Worm (Caenorhabditis elegans) whole organism, young adult: Measurements from ENCODE around the gene F43C1.5.
A peak's percentile ranks its signal among the peaks of the same experiment; 100 is the strongest.

ENCODE experiments used
- B0261.1 ChIP-seq: sonication (generic microtip); optimal IDR thresholded peaks from 2 replicates; lab custom pipeline; 2016; ENCODE audit warnings: mild to moderate bottlenecking, missing genetic modification characterization, moderate library complexity, missing compliant biosample characterization
- C06A6.2 ChIP-seq: fragments of 200-800 bp; sonication (Bioruptor generic); conservative IDR thresholded peaks from 2 replicates; pipeline ENCODE4 v1.3.6; 2022; ENCODE audit warnings: missing genetic modification characterization, missing compliant biosample characterization
- C17E4.6 ChIP-seq: fragments of 200-800 bp; sonication (Bioruptor generic); IDR thresholded peaks from 2 replicates; pipeline ENCODE4 v1.3.6; 2022; ENCODE audit warnings: missing genetic modification reagents, missing genetic modification characterization, missing compliant biosample characterization
- F23B12.7 ChIP-seq: sonication (generic microtip); optimal IDR thresholded peaks from 2 replicates; lab custom pipeline; 2017; ENCODE audit warnings: missing genetic modification characterization, mild to moderate bottlenecking, missing compliant biosample characterization, antibody characterized with exemption, moderate library complexity; ENCODE audit not compliant: insufficient read depth
- F39B2.1 ChIP-seq: fragments of 200-800 bp; sonication (Bioruptor generic); IDR thresholded peaks from 2 replicates; pipeline ENCODE4 v1.3.6; 2022; ENCODE audit warnings: missing genetic modification reagents, missing genetic modification characterization, missing compliant biosample characterization
- F49E8.2 ChIP-seq: sonication (generic microtip); optimal IDR thresholded peaks from 3 replicates; lab custom pipeline; 2017; ENCODE audit warnings: missing genetic modification characterization, mild to moderate bottlenecking, missing compliant biosample characterization, antibody characterized with exemption, moderate library complexity; ENCODE audit not compliant: insufficient read depth
- T07F8.4 ChIP-seq: sonication (generic microtip); optimal IDR thresholded peaks from 2 replicates; lab custom pipeline; 2016; ENCODE audit warnings: mild to moderate bottlenecking, missing genetic modification characterization, moderate library complexity, missing compliant biosample characterization
- Y53F4B.3 ChIP-seq: fragments of 200-800 bp; sonication (Bioruptor generic); IDR thresholded peaks from 2 replicates; pipeline ENCODE4 v1.3.6; 2022; ENCODE audit warnings: missing genetic modification reagents, missing genetic modification characterization, missing compliant biosample characterization
- Y53G8AR.9 ChIP-seq: fragments of 200-800 bp; sonication (Bioruptor generic); conservative IDR thresholded peaks from 2 replicates; pipeline ENCODE4 v1.3.6; 2022; ENCODE audit warnings: missing genetic modification reagents, missing genetic modification characterization, missing compliant biosample characterization
- ZK185.1 ChIP-seq: sonication (generic microtip); optimal IDR thresholded peaks from 2 replicates; lab custom pipeline; 2016; ENCODE audit warnings: mild to moderate bottlenecking, missing genetic modification characterization, missing compliant biosample characterization; ENCODE audit not compliant: poor library complexity, severe bottlenecking
- akir-1 ChIP-seq: fragments of 200-800 bp; sonication (Bioruptor generic); optimal IDR thresholded peaks from 2 replicates; lab custom pipeline; 2018; ENCODE audit warnings: mild to moderate bottlenecking, missing genetic modification characterization, moderate library complexity, missing compliant biosample characterization
- ama-1 ChIP-seq, 3 experiments: fragments of 150-350 bp in 1 of 3; sonication (generic microtip) in 2 of 3; optimal IDR thresholded peaks; 2 replicates each; lab custom pipeline; 2014 to 2018; ENCODE audit warnings: missing biosample characterization in 2 of 3, missing genetic modification characterization in 2 of 3, missing genetic modification reagents in 2 of 3
- aptf-3 ChIP-seq: fragments of 200-800 bp; sonication (Bioruptor generic); IDR thresholded peaks from 2 replicates; pipeline ENCODE4 v1.3.6; 2022; ENCODE audit warnings: missing genetic modification characterization, missing compliant biosample characterization
- atf-7 ChIP-seq: sonication (generic microtip); optimal IDR thresholded peaks from 2 replicates; lab custom pipeline; 2017; ENCODE audit warnings: mild to moderate bottlenecking, missing genetic modification characterization, missing compliant biosample characterization
- athp-1 ChIP-seq: sonication (generic microtip); optimal IDR thresholded peaks from 2 replicates; lab custom pipeline; 2017; ENCODE audit warnings: mild to moderate bottlenecking, missing genetic modification characterization, missing compliant biosample characterization
- attf-3 ChIP-seq: fragments of 200-800 bp; sonication (Bioruptor generic); conservative IDR thresholded peaks from 2 replicates; pipeline ENCODE4 v1.3.6; 2022; ENCODE audit warnings: missing genetic modification reagents, missing genetic modification characterization, missing compliant biosample characterization
- attf-5 ChIP-seq: fragments of 200-800 bp; sonication (Bioruptor generic); optimal IDR thresholded peaks from 2 replicates; lab custom pipeline; 2018; ENCODE audit warnings: mild to moderate bottlenecking, missing genetic modification characterization, missing compliant biosample characterization
- bed-1 ChIP-seq: fragments of 200-800 bp; sonication (Bioruptor generic); IDR thresholded peaks from 2 replicates; pipeline ENCODE4 v1.3.6; 2022; ENCODE audit warnings: missing genetic modification reagents, missing genetic modification characterization, missing compliant biosample characterization
- bed-2 ChIP-seq: fragments of 200-800 bp; sonication (Bioruptor generic); IDR thresholded peaks from 2 replicates; pipeline ENCODE4 v1.3.6; 2022; ENCODE audit warnings: missing genetic modification reagents, missing genetic modification characterization, missing compliant biosample characterization
- ccch-3 ChIP-seq: fragments of 200-800 bp; sonication (Bioruptor generic); optimal IDR thresholded peaks from 2 replicates; lab custom pipeline; 2018; ENCODE audit warnings: mild to moderate bottlenecking, missing genetic modification characterization, missing compliant biosample characterization
- cebp-1 ChIP-seq, 2 experiments: fragments of 200-800 bp in 1 of 2; sonication (Bioruptor generic) in 1 of 2; sonication (generic microtip) in 1 of 2; IDR thresholded peaks in 1 of 2; optimal IDR thresholded peaks in 1 of 2; 2 replicates each; pipeline versions ENCODE4 v1.3.6 to Lab custom; 2017 to 2022; ENCODE audit warnings: missing compliant biosample characterization in 2 of 2, missing genetic modification characterization in 2 of 2, mild to moderate bottlenecking in 1 of 2, missing genetic modification reagents in 1 of 2, moderate library complexity in 1 of 2
- ceh-100 ChIP-seq: fragments of 200-800 bp; sonication (Bioruptor generic); IDR thresholded peaks from 2 replicates; pipeline ENCODE4 v1.3.6; 2022; ENCODE audit warnings: missing genetic modification reagents, missing genetic modification characterization, missing compliant biosample characterization
- ceh-27 ChIP-seq: fragments of 200-800 bp; sonication (Bioruptor generic); optimal IDR thresholded peaks from 2 replicates; lab custom pipeline; 2018; ENCODE audit warnings: mild to moderate bottlenecking, missing genetic modification characterization, moderate library complexity, missing compliant biosample characterization
- ceh-79 ChIP-seq: sonication (generic microtip); optimal IDR thresholded peaks from 2 replicates; lab custom pipeline; 2017; ENCODE audit warnings: mild to moderate bottlenecking, missing genetic modification characterization, missing compliant biosample characterization
- die-1 ChIP-seq: sonication (generic microtip); optimal IDR thresholded peaks from 2 replicates; lab custom pipeline; 2016; ENCODE audit warnings: missing genotype, mild to moderate bottlenecking, missing genetic modification characterization, missing compliant biosample characterization
- egl-18 ChIP-seq: fragments of 200-800 bp; sonication (Bioruptor generic); IDR thresholded peaks from 2 replicates; pipeline ENCODE4 v1.3.6; 2022; ENCODE audit warnings: missing genetic modification reagents, missing genetic modification characterization, missing compliant biosample characterization
- ekl-4 ChIP-seq: fragments of 200-800 bp; sonication (Bioruptor generic); IDR thresholded peaks from 2 replicates; pipeline ENCODE4 v1.3.6; 2022; ENCODE audit warnings: missing genetic modification reagents, missing genetic modification characterization, missing compliant biosample characterization
- fkh-3 ChIP-seq: sonication (generic microtip); optimal IDR thresholded peaks from 2 replicates; lab custom pipeline; 2016; ENCODE audit warnings: mild to moderate bottlenecking, missing genetic modification characterization, missing compliant biosample characterization
- hlh-12 ChIP-seq: sonication (generic microtip); optimal IDR thresholded peaks from 2 replicates; lab custom pipeline; 2016; ENCODE audit warnings: missing genetic modification characterization, missing compliant biosample characterization
- hlh-26 ChIP-seq: fragments of 200-800 bp; sonication (Bioruptor generic); conservative IDR thresholded peaks from 2 replicates; pipeline ENCODE4 v1.3.6; 2022; ENCODE audit warnings: missing genetic modification reagents, missing genetic modification characterization, missing compliant biosample characterization
- hrde-1 ChIP-seq: sonication (generic microtip); optimal IDR thresholded peaks from 2 replicates; lab custom pipeline; 2016; ENCODE audit warnings: missing genetic modification characterization, mild to moderate bottlenecking, missing compliant biosample characterization, moderate library complexity, missing genotype, missing genetic modification reagents, borderline replicate concordance
- hsf-1 ChIP-seq: fragments of 200-800 bp; sonication (Bioruptor generic); IDR thresholded peaks from 2 replicates; pipeline ENCODE4 v1.3.6; 2022; ENCODE audit warnings: missing genetic modification reagents, missing genetic modification characterization, missing compliant biosample characterization
- lin-26 ChIP-seq: fragments of 200-800 bp; sonication (Bioruptor generic); IDR thresholded peaks from 2 replicates; pipeline ENCODE4 v1.3.6; 2022; ENCODE audit warnings: missing genetic modification reagents, missing genetic modification characterization, missing compliant biosample characterization
- lir-1 ChIP-seq: fragments of 200-800 bp; sonication (Bioruptor generic); conservative IDR thresholded peaks from 2 replicates; pipeline ENCODE4 v1.3.6; 2022; ENCODE audit warnings: missing genetic modification reagents, missing genetic modification characterization, missing compliant biosample characterization
- lsy-27 ChIP-seq: sonication (generic microtip); optimal IDR thresholded peaks from 2 replicates; lab custom pipeline; 2017; ENCODE audit warnings: missing genetic modification characterization, mild to moderate bottlenecking, missing compliant biosample characterization, antibody characterized with exemption, missing genotype, borderline replicate concordance; ENCODE audit not compliant: insufficient read depth
- madf-3 ChIP-seq: fragments of 200-800 bp; sonication (Bioruptor generic); IDR thresholded peaks from 2 replicates; pipeline ENCODE4 v1.3.6; 2022; ENCODE audit warnings: missing genetic modification reagents, missing genetic modification characterization, missing compliant biosample characterization
- madf-6 ChIP-seq: fragments of 200-800 bp; sonication (Bioruptor generic); IDR thresholded peaks from 2 replicates; pipeline ENCODE4 v1.3.6; 2022; ENCODE audit warnings: missing genetic modification reagents, missing genetic modification characterization, missing compliant biosample characterization
- madf-8 ChIP-seq: fragments of 200-800 bp; sonication (Bioruptor generic); conservative IDR thresholded peaks from 2 replicates; pipeline ENCODE4 v1.3.6; 2022; ENCODE audit warnings: missing genetic modification reagents, missing genetic modification characterization, missing compliant biosample characterization
- nfya-1 ChIP-seq: sonication (generic microtip); optimal IDR thresholded peaks from 2 replicates; lab custom pipeline; 2017; ENCODE audit warnings: antibody characterized with exemption, missing compliant biosample characterization, missing genetic modification characterization, borderline replicate concordance; ENCODE audit not compliant: insufficient read depth
- nfya-2 ChIP-seq: fragments of 200-800 bp; sonication (Bioruptor generic); IDR thresholded peaks from 2 replicates; pipeline ENCODE4 v1.3.6; 2022; ENCODE audit warnings: missing genetic modification reagents, missing genetic modification characterization, missing compliant biosample characterization
- nhr-27 ChIP-seq: fragments of 200-800 bp; sonication (Bioruptor generic); optimal IDR thresholded peaks from 2 replicates; lab custom pipeline; 2018; ENCODE audit warnings: mild to moderate bottlenecking, missing genetic modification characterization, moderate library complexity, missing compliant biosample characterization
- pbrm-1 ChIP-seq: fragments of 200-800 bp; sonication (Bioruptor generic); IDR thresholded peaks from 2 replicates; pipeline ENCODE4 v1.3.6; 2022; ENCODE audit warnings: missing genetic modification reagents, missing genetic modification characterization, missing compliant biosample characterization
- rpc-1 ChIP-seq, 2 experiments: fragments of 150-350 bp in 1 of 2; sonication (generic microtip) in 1 of 2; optimal IDR thresholded peaks; 2 replicates each; lab custom pipeline; 2014 to 2018; ENCODE audit warnings: missing biosample characterization in 1 of 2, missing genetic modification characterization in 1 of 2, missing genetic modification reagents in 1 of 2, missing genotype in 1 of 2
- snpc-1.1 ChIP-seq: sonication (generic microtip); optimal IDR thresholded peaks from 2 replicates; lab custom pipeline; 2017; ENCODE audit warnings: missing genetic modification characterization, mild to moderate bottlenecking, missing compliant biosample characterization, antibody characterized with exemption, moderate library complexity, missing genotype, missing genetic modification reagents; ENCODE audit not compliant: insufficient read depth
- tbp1 ChIP-seq: fragments of 200-800 bp; sonication (Bioruptor generic); optimal IDR thresholded peaks from 2 replicates; lab custom pipeline; 2018; ENCODE audit warnings: mild to moderate bottlenecking, missing genetic modification characterization, missing compliant biosample characterization
- ztf-26 ChIP-seq: sonication (generic microtip); optimal IDR thresholded peaks from 2 replicates; lab custom pipeline; 2017; ENCODE audit warnings: missing genetic modification characterization, missing compliant biosample characterization

Gene F43C1.5

DNA sequence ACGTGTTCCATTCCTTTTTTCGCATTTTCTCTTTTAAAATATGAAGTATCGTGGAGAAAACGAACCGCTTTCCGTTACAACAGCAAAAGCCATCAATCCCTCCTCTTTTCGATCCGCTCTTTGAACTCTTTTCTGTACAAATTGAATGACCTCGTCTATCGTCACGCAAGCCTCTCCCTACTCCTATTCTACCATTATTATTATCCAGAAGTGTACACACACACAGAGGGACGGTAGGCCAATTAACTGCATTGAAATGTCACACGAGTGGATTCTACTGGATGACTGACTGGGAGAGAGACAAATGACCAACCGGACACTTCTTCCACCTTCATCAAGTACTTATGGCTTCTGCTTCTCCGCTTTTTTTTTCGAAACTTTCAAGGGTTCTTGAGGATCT lies 20.7 kb upstream of the F43C1.5 start (continued):
- TF ChIP-seq ama-1 (optimal IDR thresholded peaks at IDR 0.05; lab: Kevin White, UChicago), result no peak
- TF ChIP-seq ama-1 (GFP tag; optimal IDR thresholded peaks at IDR 0.05; lab: Kevin White, UChicago), result peak in 1 of 2 experiments; percentile 22
- TF ChIP-seq attf-5 (GFP tag; lab: Kevin White, UChicago), result no peak
- TF ChIP-seq fkh-3, result no peak
- no peak for TF ChIP-seq ccch-3 (GFP tag; lab: Kevin White, UChicago)
- TF ChIP-seq ztf-26 (tag; lab: Kevin White, UChicago), result no peak
- no peak for TF ChIP-seq lir-1 (GFP tag; lab: Robert Waterston, UW)
- TF ChIP-seq bed-1, result no peak
- TF ChIP-seq B0261.1 (tag; lab: Kevin White, UChicago), result no peak
- no peak for TF ChIP-seq hlh-26
- TF ChIP-seq bed-2 (GFP tag; lab: Robert Waterston, UW), result no peak
- TF ChIP-seq ZK185.1 (tag; lab: Kevin White, UChicago), result no peak
- TF ChIP-seq nfya-2 (GFP tag; lab: Robert Waterston, UW), result no peak
- TF ChIP-seq aptf-3 (GFP tag; lab: Robert Waterston, UW), result no peak
- no peak for TF ChIP-seq nhr-27 (tag; lab: Kevin White, UChicago)
- TF ChIP-seq nfya-1 (tag; lab: Kevin White, UChicago), result no peak
- TF ChIP-seq ceh-27 (GFP tag; lab: Kevin White, UChicago), result no peak
- peak; percentile 40; the same call in 1 of the 2 replicates for TF ChIP-seq madf-6
- TF ChIP-seq hlh-12 (tag; lab: Kevin White, UChicago), result no peak
- TF ChIP-seq Y53F4B.3, result no peak
- no peak for TF ChIP-seq akir-1 (GFP tag; lab: Kevin White, UChicago)
- TF ChIP-seq athp-1 (tag; lab: Kevin White, UChicago), result no peak
- no peak for TF ChIP-seq madf-8 (GFP tag; lab: Robert Waterston, UW)
- TF ChIP-seq F49E8.2, result peak; percentile 44
- no peak for TF ChIP-seq atf-7 (tag; lab: Kevin White, UChicago)
- peak; percentile 54; the same call in 1 of the 2 replicates for TF ChIP-seq pbrm-1 (GFP tag; lab: Robert Waterston, UW)
- no peak for TF ChIP-seq ceh-100
- no peak for TF ChIP-seq madf-3 (GFP tag; lab: Robert Waterston, UW)
- TF ChIP-seq attf-3 (GFP tag; lab: Robert Waterston, UW), result no peak
- no peak for TF ChIP-seq C06A6.2 (GFP tag; lab: Robert Waterston, UW)
- TF ChIP-seq hsf-1, result 0 out of 2 replicates have a peak, but pooled peaks have one; percentile 9
- TF ChIP-seq F39B2.1 (GFP tag; lab: Robert Waterston, UW), result no peak
- no peak for TF ChIP-seq T07F8.4 (tag; lab: Kevin White, UChicago)
- no peak for TF ChIP-seq rpc-1 (optimal IDR thresholded peaks at IDR 0.05; lab: Kevin White, UChicago)
- no peak for TF ChIP-seq rpc-1 (tag; optimal IDR thresholded peaks at IDR 0.05; lab: Kevin White, UChicago)
- no peak for TF ChIP-seq ceh-79 (tag; lab: Kevin White, UChicago)
- TF ChIP-seq cebp-1 (GFP tag; IDR thresholded peaks at IDR 0.05; lab: Robert Waterston, UW), result no peak
- TF ChIP-seq cebp-1 (tag; optimal IDR thresholded peaks at IDR 0.05; lab: Kevin White, UChicago), result peak; percentile 27
- no peak for TF ChIP-seq snpc-1.1 (tag; lab: Kevin White, UChicago)
- TF ChIP-seq tbp1 (GFP tag; lab: Kevin White, UChicago), result no peak
- no peak for TF ChIP-seq egl-18 (GFP tag; lab: Robert Waterston, UW)
- TF ChIP-seq lin-26 (GFP tag; lab: Robert Waterston, UW), result no peak
- no peak for TF ChIP-seq lsy-27 (tag; lab: Kevin White, UChicago)
- TF ChIP-seq Y53G8AR.9 (GFP tag; lab: Robert Waterston, UW), result no peak
- TF ChIP-seq die-1 (tag; lab: Kevin White, UChicago), result no peak
- no peak for TF ChIP-seq F23B12.7
- TF ChIP-seq C17E4.6 (GFP tag; lab: Robert Waterston, UW), result no peak
- TF ChIP-seq hrde-1 (tag; lab: Kevin White, UChicago), result peak; percentile 36
- TF ChIP-seq ekl-4, result 0 out of 2 replicates have a peak, but pooled peaks have one; percentile 19
